Fruit fly (Drosophila melanogaster) whole organism, wandering third instar larva: ENCODE measurements around the gene CG7239.

Source experiments
- Abd-B ChIP-seq: fragments of >200 bp; optimal IDR thresholded peaks from 2 replicates; lab custom pipeline; 2017; ENCODE audit warnings: missing biosample characterization, missing genetic modification characterization
- CG32264 ChIP-seq: fragments of 200-800 bp; sonication (Bioruptor generic); optimal IDR thresholded peaks from 2 replicates; lab custom pipeline; 2016; ENCODE audit warnings: missing biosample characterization, missing genetic modification characterization
- CG9705 ChIP-seq: fragments of 200-800 bp; sonication (Bioruptor generic); optimal IDR thresholded peaks from 2 replicates; lab custom pipeline; 2018; ENCODE audit warnings: missing biosample characterization, mild to moderate bottlenecking, missing genetic modification characterization
- CrebA ChIP-seq: fragments of 200-800 bp; sonication (Bioruptor generic); optimal IDR thresholded peaks from 2 replicates; lab custom pipeline; 2016; ENCODE audit warnings: missing biosample characterization, mild to moderate bottlenecking, missing genetic modification characterization, borderline replicate concordance
- Dfd ChIP-seq: fragments of >200 bp; optimal IDR thresholded peaks from 2 replicates; lab custom pipeline; 2017; ENCODE audit warnings: missing biosample characterization, missing genetic modification characterization
- Dif ChIP-seq: fragments of 200-275, 200-300 bp; sonication (Bioruptor generic); optimal IDR thresholded peaks from 2 replicates; lab custom pipeline; 2018; ENCODE audit warnings: missing biosample characterization, missing genetic modification characterization; ENCODE audit not compliant: partially characterized antibody
- GATAd ChIP-seq: sonication (Bioruptor generic); optimal IDR thresholded peaks from 2 replicates; lab custom pipeline; 2016; ENCODE audit warnings: missing biosample characterization, missing genetic modification characterization
- HLH106 ChIP-seq: fragments of 200-800 bp; optimal IDR thresholded peaks from 3 replicates; lab custom pipeline; 2019; ENCODE audit warnings: missing biosample characterization, mild to moderate bottlenecking, missing genetic modification characterization, moderate library complexity
- Hnf4 ChIP-seq: fragments of 200-800 bp; sonication (Bioruptor generic); optimal IDR thresholded peaks from 2 replicates; lab custom pipeline; 2016; ENCODE audit warnings: missing biosample characterization, mild to moderate bottlenecking, missing genetic modification characterization
- Hr78 ChIP-seq: fragments of >200 bp; optimal IDR thresholded peaks from 2 replicates; lab custom pipeline; 2017; ENCODE audit warnings: missing biosample characterization, missing genetic modification characterization
- Hr83 ChIP-seq: fragments of 200-300 bp; sonication (Bioruptor generic); optimal IDR thresholded peaks from 2 replicates; lab custom pipeline; 2016; ENCODE audit warnings: missing biosample characterization, mild to moderate bottlenecking, missing genetic modification characterization, moderate library complexity; ENCODE audit not compliant: poor library complexity, severe bottlenecking
- Jra ChIP-seq: sonication (Bioruptor generic); optimal IDR thresholded peaks from 2 replicates; lab custom pipeline; 2016; ENCODE audit warnings: missing biosample characterization, missing genetic modification characterization
- Mio ChIP-seq: sonication (Bioruptor generic); optimal IDR thresholded peaks from 2 replicates; lab custom pipeline; 2016; ENCODE audit warnings: missing biosample characterization, missing genetic modification characterization
- Myc ChIP-seq: fragments of >200 bp; optimal IDR thresholded peaks from 2 replicates; lab custom pipeline; 2017
- N ChIP-seq: fragments of >200 bp; optimal IDR thresholded peaks from 2 replicates; lab custom pipeline; 2018; ENCODE audit warnings: missing biosample characterization, missing external identifiers, missing genetic modification characterization
- OdsH ChIP-seq: fragments of 200-800 bp; sonication (Bioruptor generic); optimal IDR thresholded peaks from 2 replicates; lab custom pipeline; 2016; ENCODE audit warnings: missing biosample characterization, mild to moderate bottlenecking, missing genetic modification characterization
- Rel ChIP-seq, 2 experiments: fragments of 200-800 bp; sonication (Bioruptor generic) in 1 of 2; optimal IDR thresholded peaks; 2 replicates in 1 of 2; 3 replicates in 1 of 2; lab custom pipeline; 2016 to 2019; ENCODE audit warnings: mild to moderate bottlenecking in 2 of 2, missing biosample characterization in 2 of 2, missing genetic modification characterization in 2 of 2, moderate library complexity in 1 of 2
- Sp1 ChIP-seq: fragments of 200-800 bp; sonication (Bioruptor generic); optimal IDR thresholded peaks from 3 replicates; lab custom pipeline; 2019; ENCODE audit warnings: missing biosample characterization, mild to moderate bottlenecking, missing genetic modification characterization, moderate library complexity
- Vsx2 ChIP-seq: fragments of 200-300, 225-300 bp; sonication (Bioruptor generic); optimal IDR thresholded peaks from 2 replicates; lab custom pipeline; 2018; ENCODE audit warnings: missing biosample characterization, missing genetic modification characterization; ENCODE audit not compliant: partially characterized antibody
- br ChIP-seq: fragments of 200-800 bp; sonication (Bioruptor generic); optimal IDR thresholded peaks from 2 replicates; lab custom pipeline; 2016; ENCODE audit warnings: missing biosample characterization, missing genetic modification characterization
- brk ChIP-seq: fragments of 200-800 bp; sonication (Bioruptor generic); optimal IDR thresholded peaks from 2 replicates; lab custom pipeline; 2016; ENCODE audit warnings: missing biosample characterization, mild to moderate bottlenecking, missing genetic modification characterization
- dl ChIP-seq, 2 experiments: fragments of 175-275, 200-275 bp in 1 of 2; fragments of 200-275 bp in 1 of 2; sonication (Bioruptor generic); optimal IDR thresholded peaks; lab custom pipeline; 2018; ENCODE audit warnings: mild to moderate bottlenecking in 2 of 2, missing biosample characterization in 2 of 2, missing genetic modification characterization in 2 of 2, moderate library complexity in 2 of 2; ENCODE audit not compliant: partially characterized antibody in 2 of 2, insufficient read depth in 1 of 2
- dmrt93B ChIP-seq: fragments of 200-800 bp; sonication (Bioruptor generic); optimal IDR thresholded peaks from 2 replicates; lab custom pipeline; 2018; ENCODE audit warnings: missing biosample characterization, mild to moderate bottlenecking, missing genetic modification characterization
- dsf ChIP-seq: sonication (Bioruptor generic); optimal IDR thresholded peaks from 2 replicates; lab custom pipeline; 2016; ENCODE audit warnings: missing biosample characterization, missing genetic modification characterization, borderline replicate concordance
- ey ChIP-seq: fragments of 200-800 bp; sonication (Bioruptor generic); optimal IDR thresholded peaks from 2 replicates; lab custom pipeline; 2016; ENCODE audit warnings: missing biosample characterization, missing genetic modification characterization
- foxo ChIP-seq, 2 experiments: fragments of 200-800 bp; sonication (Bioruptor generic); optimal IDR thresholded peaks; 2 replicates in 1 of 2; 3 replicates in 1 of 2; lab custom pipeline; 2016 to 2017; ENCODE audit warnings: missing biosample characterization in 2 of 2, missing genetic modification characterization in 2 of 2
- fru ChIP-seq: fragments of 200-800 bp; sonication (Bioruptor generic); optimal IDR thresholded peaks from 3 replicates; lab custom pipeline; 2016; ENCODE audit warnings: missing biosample characterization, mild to moderate bottlenecking, missing genetic modification characterization
- h ChIP-seq: fragments of 200-800 bp; sonication (Bioruptor generic); optimal IDR thresholded peaks from 3 replicates; lab custom pipeline; 2016; ENCODE audit warnings: missing biosample characterization, mild to moderate bottlenecking, missing genetic modification characterization
- jim ChIP-seq: fragments of 175-275, 200-325 bp; sonication (Bioruptor generic); optimal IDR thresholded peaks from 2 replicates; lab custom pipeline; 2016; ENCODE audit warnings: missing biosample characterization, mild to moderate bottlenecking, missing genetic modification characterization
- lola ChIP-seq: fragments of >200 bp; optimal IDR thresholded peaks from 2 replicates; lab custom pipeline; 2017; ENCODE audit warnings: missing biosample characterization, missing genetic modification characterization
- pan ChIP-seq: fragments of >200 bp; optimal IDR thresholded peaks from 2 replicates; lab custom pipeline; 2017
- psq ChIP-seq: fragments of 200-800 bp; sonication (Bioruptor generic); optimal IDR thresholded peaks from 3 replicates; lab custom pipeline; 2017; ENCODE audit warnings: missing biosample characterization, mild to moderate bottlenecking, missing genetic modification characterization, moderate library complexity
- rgr ChIP-seq: fragments of 200-800 bp; sonication (Bioruptor generic); optimal IDR thresholded peaks from 3 replicates; lab custom pipeline; 2016; ENCODE audit warnings: missing biosample characterization, mild to moderate bottlenecking, missing genetic modification characterization
- sage ChIP-seq: fragments of 200-800 bp; sonication (Bioruptor generic); optimal IDR thresholded peaks from 2 replicates; lab custom pipeline; 2016; ENCODE audit warnings: missing biosample characterization, mild to moderate bottlenecking, missing genetic modification characterization
- sv ChIP-seq: fragments of 200-800 bp; sonication (Bioruptor generic); optimal IDR thresholded peaks from 3 replicates; lab custom pipeline; 2016; ENCODE audit warnings: missing biosample characterization, missing genetic modification characterization
- tai ChIP-seq: sonication (Bioruptor generic); optimal IDR thresholded peaks from 2 replicates; lab custom pipeline; 2016; ENCODE audit warnings: missing biosample characterization, missing genetic modification characterization
- usp ChIP-seq: fragments of >200 bp; optimal IDR thresholded peaks from 2 replicates; lab custom pipeline; 2017; ENCODE audit warnings: missing biosample characterization, missing genetic modification characterization
- woc ChIP-seq: sonication (Bioruptor generic); optimal IDR thresholded peaks from 2 replicates; lab custom pipeline; 2016; ENCODE audit warnings: missing biosample characterization, mild to moderate bottlenecking, missing genetic modification characterization

CG7239 gene

dm6 chr2L:5798629-5799028 lies 3.4 kb upstream of the CG7239 start:
- TF ChIP-seq fru (GFP tag; lab: Kevin White, UChicago), result no peak
- TF ChIP-seq pan (lab: Kevin White, UChicago), result no peak
- TF ChIP-seq lola (GFP tag; lab: Kevin White, UChicago), result no peak
- TF ChIP-seq tai (GFP tag; lab: Kevin White, UChicago), result no peak
- TF ChIP-seq ey (GFP tag; lab: Kevin White, UChicago), result no peak
- no peak for TF ChIP-seq N (GFP tag; lab: Kevin White, UChicago)
- no peak for TF ChIP-seq OdsH (GFP tag; lab: Kevin White, UChicago)
- TF ChIP-seq Hr78 (GFP tag; lab: Kevin White, UChicago), result no peak
- no peak for TF ChIP-seq dl (GFP tag; optimal IDR thresholded peaks at IDR 0.05; lab: Kevin White, UChicago; ENCODE audit: insufficient read depth in 1 of 2, partially characterized antibody in 2 of 2)
- TF ChIP-seq CG9705 (GFP tag; lab: Kevin White, UChicago), result no peak
- no peak for TF ChIP-seq rgr
- TF ChIP-seq CG32264 (GFP tag; lab: Kevin White, UChicago), result no peak
- no peak for TF ChIP-seq sv (GFP tag; lab: Kevin White, UChicago)
- no peak for TF ChIP-seq foxo (GFP tag; optimal IDR thresholded peaks at IDR 0.05; lab: Kevin White, UChicago)
- TF ChIP-seq dsf (GFP tag; lab: Kevin White, UChicago), result no peak
- no peak for TF ChIP-seq Rel (GFP tag; optimal IDR thresholded peaks at IDR 0.05; lab: Kevin White, UChicago)
- no peak for TF ChIP-seq Rel (tag; optimal IDR thresholded peaks at IDR 0.05; lab: Kevin White, UChicago)
- no peak for TF ChIP-seq Abd-B (GFP tag; lab: Kevin White, UChicago)
- TF ChIP-seq brk (GFP tag; lab: Kevin White, UChicago), result no peak
- no peak for TF ChIP-seq dmrt93B (GFP tag; lab: Kevin White, UChicago)
- no peak for TF ChIP-seq Mio (GFP tag; lab: Kevin White, UChicago)

- TF ChIP-seq ey (GFP tag; lab: Kevin White, UChicago), result no peak
- no peak for TF ChIP-seq Abd-B (GFP tag; lab: Kevin White, UChicago)
- TF ChIP-seq Jra (GFP tag; lab: Kevin White, UChicago), result no peak
- no peak for TF ChIP-seq fru (GFP tag; lab: Kevin White, UChicago)
- TF ChIP-seq lola (GFP tag; lab: Kevin White, UChicago), result no peak
- no peak for TF ChIP-seq Rel (GFP tag; optimal IDR thresholded peaks at IDR 0.05; lab: Kevin White, UChicago)
- TF ChIP-seq Rel (tag; optimal IDR thresholded peaks at IDR 0.05; lab: Kevin White, UChicago), result peak; percentile 32
- TF ChIP-seq brk (GFP tag; lab: Kevin White, UChicago), result no peak
- no peak for TF ChIP-seq dsf (GFP tag; lab: Kevin White, UChicago)
- no peak for TF ChIP-seq sv (GFP tag; lab: Kevin White, UChicago)
- peak; percentile 12 for TF ChIP-seq Dfd (GFP tag; lab: Kevin White, UChicago)
- TF ChIP-seq woc (GFP tag; lab: Kevin White, UChicago), result no peak
- TF ChIP-seq dmrt93B (GFP tag; lab: Kevin White, UChicago), result no peak
- no peak for TF ChIP-seq tai (GFP tag; lab: Kevin White, UChicago)
- TF ChIP-seq Hr78 (GFP tag; lab: Kevin White, UChicago), result peak; percentile 71
- TF ChIP-seq N (GFP tag; lab: Kevin White, UChicago), result peak; percentile 82
- TF ChIP-seq Dif (GFP tag; lab: Kevin White, UChicago), result peak; percentile 37
- TF ChIP-seq Hnf4 (GFP tag; lab: Kevin White, UChicago), result no peak
- TF ChIP-seq usp (GFP tag; lab: Kevin White, UChicago), result no peak
- no peak for TF ChIP-seq sage (GFP tag; lab: Kevin White, UChicago)
- TF ChIP-seq br (GFP tag; lab: Kevin White, UChicago), result no peak
- TF ChIP-seq CG32264 (GFP tag; lab: Kevin White, UChicago), result no peak
- TF ChIP-seq foxo (GFP tag; optimal IDR thresholded peaks at IDR 0.05; lab: Kevin White, UChicago), result peak in 1 of 2 experiments; percentile 28
- no peak for TF ChIP-seq Vsx2
- no peak for TF ChIP-seq jim (GFP tag; lab: Kevin White, UChicago)
- TF ChIP-seq psq (GFP tag; lab: Kevin White, UChicago), result peak; percentile 85
- TF ChIP-seq HLH106 (tag; lab: Kevin White, UChicago), result peak; percentile 1
- peak; percentile 47 for TF ChIP-seq Sp1 (GFP tag; lab: Kevin White, UChicago)
- TF ChIP-seq pan (lab: Kevin White, UChicago), result no peak
- TF ChIP-seq Hr83 (GFP tag; lab: Kevin White, UChicago), result no peak
- no peak for TF ChIP-seq rgr
- TF ChIP-seq dl (GFP tag; optimal IDR thresholded peaks at IDR 0.05; lab: Kevin White, UChicago; ENCODE audit: insufficient read depth in 1 of 2, partially characterized antibody in 2 of 2), result peak; percentile 40 to 41
- TF ChIP-seq GATAd (GFP tag; lab: Kevin White, UChicago), result no peak
- TF ChIP-seq OdsH (GFP tag; lab: Kevin White, UChicago), result peak; percentile 15
- peak; percentile 67 for TF ChIP-seq h (GFP tag; lab: Kevin White, UChicago)
- TF ChIP-seq Myc (lab: Kevin White, UChicago), result no peak
- no peak for TF ChIP-seq CrebA
- no peak for TF ChIP-seq CG9705 (GFP tag; lab: Kevin White, UChicago)
- TF ChIP-seq Mio (GFP tag; lab: Kevin White, UChicago), result no peak
Observed at dm6 chr2L:5799435-5800387, 2.3 kb upstream of the CG7239 start, which contains the start of gene CG9171. Gene CG9171 (minus strand): TSS chr2L:5800253.
